Worm (Caenorhabditis elegans) whole organism, L2 larva: ENCODE measurements around the gene F11G11.4.

Source experiments
- C34F6.9 ChIP-seq: fragments of 150-350 bp; optimal IDR thresholded peaks from 2 replicates; lab custom pipeline; 2014; ENCODE audit warnings: missing biosample characterization, missing genetic modification characterization
- F13H6.1 ChIP-seq: sonication (generic microtip); optimal IDR thresholded peaks from 2 replicates; lab custom pipeline; 2016; ENCODE audit warnings: missing genetic modification characterization, missing compliant biosample characterization
- R02D3.7 ChIP-seq: fragments of 150-350 bp; optimal IDR thresholded peaks from 2 replicates; lab custom pipeline; 2014; ENCODE audit warnings: missing biosample characterization, missing genetic modification characterization
- Y55F3AM.14 ChIP-seq: fragments of 200-800 bp; sonication (Bioruptor generic); optimal IDR thresholded peaks from 2 replicates; lab custom pipeline; 2018; ENCODE audit warnings: mild to moderate bottlenecking, missing genetic modification characterization, missing compliant biosample characterization
- aly-2 ChIP-seq: fragments of 150-350 bp; optimal IDR thresholded peaks from 2 replicates; lab custom pipeline; 2014; ENCODE audit warnings: missing biosample characterization, missing genetic modification characterization
- blmp-1 ChIP-seq: sonication (generic microtip); optimal IDR thresholded peaks from 2 replicates; lab custom pipeline; 2017; ENCODE audit warnings: missing genetic modification characterization, mild to moderate bottlenecking, missing compliant biosample characterization, antibody characterized with exemption, moderate library complexity; ENCODE audit not compliant: insufficient read depth
- crh-2 ChIP-seq: sonication (generic microtip); optimal IDR thresholded peaks from 2 replicates; lab custom pipeline; 2017; ENCODE audit warnings: missing biosample characterization, missing genetic modification characterization
- elt-1 ChIP-seq: fragments of 150-350 bp; optimal IDR thresholded peaks from 2 replicates; lab custom pipeline; 2014; ENCODE audit warnings: missing biosample characterization, missing genetic modification characterization
- elt-3 ChIP-seq: sonication (generic microtip); optimal IDR thresholded peaks from 2 replicates; lab custom pipeline; 2017; ENCODE audit warnings: missing biosample characterization, missing genetic modification characterization
- fos-1 ChIP-seq: fragments of 150-350 bp; optimal IDR thresholded peaks from 2 replicates; lab custom pipeline; 2014; ENCODE audit warnings: missing biosample characterization, missing genetic modification characterization
- gmeb-1 ChIP-seq: fragments of 150-350 bp; optimal IDR thresholded peaks from 2 replicates; lab custom pipeline; 2014; ENCODE audit warnings: missing biosample characterization, missing genetic modification characterization
- lin-11 ChIP-seq: fragments of 150-350 bp; sonication (generic microtip); optimal IDR thresholded peaks from 2 replicates; lab custom pipeline; 2014; ENCODE audit warnings: missing biosample characterization, missing genetic modification characterization, inconsistent platforms, mixed read lengths
- mbf-1 ChIP-seq: sonication (generic microtip); optimal IDR thresholded peaks from 2 replicates; lab custom pipeline; 2017; ENCODE audit warnings: missing biosample characterization, missing genetic modification characterization
- mdl-1 ChIP-seq, 2 experiments: fragments of 150-350 bp in 1 of 2; sonication (generic microtip) in 1 of 2; optimal IDR thresholded peaks; 2 replicates each; lab custom pipeline; 2017; ENCODE audit warnings: missing biosample characterization in 2 of 2, missing genetic modification characterization in 2 of 2
- nhr-12 ChIP-seq: fragments of 150-350 bp; optimal IDR thresholded peaks from 2 replicates; lab custom pipeline; 2014; ENCODE audit warnings: missing biosample characterization, missing genetic modification characterization
- nhr-129 ChIP-seq: fragments of 150-350 bp; optimal IDR thresholded peaks from 2 replicates; lab custom pipeline; 2014; ENCODE audit warnings: missing biosample characterization, missing genetic modification characterization
- nhr-21 ChIP-seq: fragments of 150-350 bp; optimal IDR thresholded peaks from 2 replicates; lab custom pipeline; 2014; ENCODE audit warnings: missing biosample characterization, missing genetic modification characterization
- nhr-25 ChIP-seq: fragments of 150-350 bp; sonication (generic microtip); optimal IDR thresholded peaks from 3 replicates; lab custom pipeline; 2014; ENCODE audit warnings: missing biosample characterization, missing genetic modification characterization
- nhr-6 ChIP-seq: fragments of 150-350 bp; optimal IDR thresholded peaks from 2 replicates; lab custom pipeline; 2014; ENCODE audit warnings: missing biosample characterization, missing genetic modification characterization
- nhr-77 ChIP-seq: fragments of 150-350 bp; optimal IDR thresholded peaks from 2 replicates; lab custom pipeline; 2014; ENCODE audit warnings: missing biosample characterization, missing genetic modification characterization
- sem-4 ChIP-seq: fragments of 150-350 bp; optimal IDR thresholded peaks from 2 replicates; lab custom pipeline; 2014; ENCODE audit warnings: missing biosample characterization, missing genetic modification reagents, missing genetic modification characterization
- skn-1 ChIP-seq: sonication (generic microtip); optimal IDR thresholded peaks from 2 replicates; lab custom pipeline; 2017; ENCODE audit warnings: missing biosample characterization, missing genetic modification characterization
- sma-3 ChIP-seq: sonication (generic microtip); optimal IDR thresholded peaks from 2 replicates; lab custom pipeline; 2016; ENCODE audit warnings: missing genetic modification reagents, missing genetic modification characterization, missing compliant biosample characterization
- sma-9 ChIP-seq, 2 experiments: fragments of 150-350 bp in 1 of 2; sonication (generic microtip) in 1 of 2; optimal IDR thresholded peaks; 2 replicates each; lab custom pipeline; 2014 to 2016; ENCODE audit warnings: missing genetic modification characterization in 2 of 2, mild to moderate bottlenecking in 1 of 2, missing biosample characterization in 1 of 2, missing compliant biosample characterization in 1 of 2, missing genetic modification reagents in 1 of 2, moderate library complexity in 1 of 2
- unc-55 ChIP-seq: fragments of 150-350 bp; sonication (generic microtip); optimal IDR thresholded peaks from 3 replicates; lab custom pipeline; 2014; ENCODE audit warnings: missing biosample characterization, missing genetic modification reagents, missing genetic modification characterization
- unc-62 ChIP-seq: fragments of 150-350 bp; optimal IDR thresholded peaks from 2 replicates; lab custom pipeline; 2014; ENCODE audit warnings: missing biosample characterization, missing genetic modification reagents, missing genetic modification characterization
- zag-1 ChIP-seq: fragments of 150-350 bp; optimal IDR thresholded peaks from 2 replicates; lab custom pipeline; 2014; ENCODE audit warnings: missing biosample characterization, missing genetic modification characterization
- ztf-1 ChIP-seq: fragments of 200-800 bp; sonication (Bioruptor generic); conservative IDR thresholded peaks from 2 replicates; pipeline ENCODE4 v1.3.6; 2022; ENCODE audit warnings: missing genetic modification characterization, missing compliant biosample characterization

Gene F11G11.4

DNA sequence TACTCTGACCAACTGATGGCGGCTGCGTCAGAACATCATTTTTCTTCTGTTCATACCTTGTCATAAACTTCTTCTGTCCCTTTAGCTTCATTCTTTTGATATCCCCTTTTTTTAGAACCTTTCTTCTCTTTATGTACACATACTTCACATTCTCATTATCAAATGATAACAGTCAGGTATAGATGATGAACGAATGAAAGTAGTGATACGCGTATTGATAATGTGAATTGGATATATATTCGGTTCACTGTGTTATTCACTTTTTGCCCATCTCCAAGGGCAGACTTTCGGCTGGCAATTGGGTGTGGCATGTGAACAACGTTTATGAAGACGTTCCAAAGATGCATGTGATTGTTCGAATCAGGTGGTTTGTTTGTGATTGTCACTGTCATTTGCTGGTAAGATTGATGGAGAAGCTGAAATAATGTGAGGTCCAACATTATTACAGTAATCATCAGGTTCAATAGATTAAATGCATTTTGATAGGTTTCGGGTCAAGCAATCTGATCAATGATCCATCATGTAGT, 14.0 kb downstream of the F11G11.4 start, which contains the start of gene F11G11.15:
Gene F11G11.15 (plus strand): TSS at position 511 of the 527 bp plus-strand sequence.
- no peak for TF ChIP-seq F13H6.1 (tag; lab: Kevin White, UChicago)
- TF ChIP-seq nhr-21 (tag; lab: Kevin White, UChicago) = peak; percentile 32
- no peak for TF ChIP-seq elt-1 (tag; lab: Kevin White, UChicago)
- peak; percentile 40 for TF ChIP-seq nhr-25 (tag; lab: Kevin White, UChicago)
- peak; percentile 63 for TF ChIP-seq blmp-1 (tag; lab: Kevin White, UChicago)
- TF ChIP-seq unc-55 = no peak
- no peak for TF ChIP-seq mdl-1 (tag; optimal IDR thresholded peaks at IDR 0.05; lab: Kevin White, UChicago)
- no peak for TF ChIP-seq lin-11 (tag; lab: Kevin White, UChicago)
- no peak for TF ChIP-seq nhr-77 (tag; lab: Kevin White, UChicago)
- TF ChIP-seq, all 48 proteins: peak for 3

- TF ChIP-seq blmp-1 (tag; lab: Kevin White, UChicago) = peak; percentile 97
- TF ChIP-seq nhr-21 (tag; lab: Kevin White, UChicago) = peak; percentile 21
- no peak for TF ChIP-seq elt-1 (tag; lab: Kevin White, UChicago)
- TF ChIP-seq sem-4 = peak; percentile 33
- TF ChIP-seq sma-9 (GFP tag; optimal IDR thresholded peaks at IDR 0.05; lab: Kevin White, UChicago) = peak; percentile 15
- TF ChIP-seq sma-9 (tag; optimal IDR thresholded peaks at IDR 0.05; lab: Kevin White, UChicago) = no peak
- TF ChIP-seq crh-2 = no peak
- peak; percentile 15 for TF ChIP-seq nhr-25 (tag; lab: Kevin White, UChicago)
- TF ChIP-seq, all 48 proteins: peak for 5
Measured at ce11 chrII:4876091-4876490, 15.7 kb downstream of the F11G11.4 start, which contains the start of gene F11G11.13. F11G11.13 (minus strand) TSS chrII:4876179.

DNA sequence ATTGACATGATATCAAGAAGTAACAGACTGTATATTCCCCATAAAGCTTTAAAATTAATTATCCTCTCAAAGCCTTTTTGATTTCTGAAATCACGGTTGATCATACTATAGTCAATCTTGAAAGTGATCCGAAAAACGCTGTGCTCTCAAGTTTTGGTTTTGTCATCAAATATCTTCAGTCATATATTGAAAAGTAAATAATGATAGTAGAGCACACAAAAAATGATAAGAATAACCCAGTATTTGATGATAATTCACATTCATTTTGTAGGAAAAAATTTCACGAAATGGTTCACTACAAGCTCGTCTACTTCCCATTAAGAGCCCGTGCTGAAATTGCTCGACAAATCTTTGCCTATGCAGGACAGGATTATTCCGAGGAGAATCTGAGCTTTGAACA, 19.2 kb downstream of the F11G11.4 start, which contains the start of gene gst-6:
Gene gst-6 (plus strand): TSS at position 263 of the 400 bp plus-strand sequence.
- TF ChIP-seq fos-1 (tag; lab: Kevin White, UChicago) = peak; percentile 61
- peak; percentile 46 for TF ChIP-seq skn-1 (tag; lab: Kevin White, UChicago)
- no peak for TF ChIP-seq elt-1 (tag; lab: Kevin White, UChicago)
- TF ChIP-seq R02D3.7 (tag; lab: Kevin White, UChicago) = no peak
- TF ChIP-seq, all 48 proteins: peak for 2

- TF ChIP-seq F13H6.1 (tag; lab: Kevin White, UChicago) = peak; percentile 23
- TF ChIP-seq crh-2 = peak; percentile 21
- TF ChIP-seq gmeb-1 (tag; lab: Kevin White, UChicago) = peak; percentile 6
- TF ChIP-seq Y55F3AM.14 (GFP tag; lab: Kevin White, UChicago) = no peak
- TF ChIP-seq fos-1 (tag; lab: Kevin White, UChicago) = peak; percentile 64
- TF ChIP-seq blmp-1 (tag; lab: Kevin White, UChicago) = no peak
- no peak for TF ChIP-seq mbf-1 (tag; lab: Kevin White, UChicago)
- TF ChIP-seq nhr-6 (tag; lab: Kevin White, UChicago) = no peak
- TF ChIP-seq sma-9 (GFP tag; optimal IDR thresholded peaks at IDR 0.05; lab: Kevin White, UChicago) = peak; percentile 75
- TF ChIP-seq sma-9 (tag; optimal IDR thresholded peaks at IDR 0.05; lab: Kevin White, UChicago) = no peak
- no peak for TF ChIP-seq unc-62 (GFP tag; lab: Kevin White, UChicago)
- TF ChIP-seq skn-1 (tag; lab: Kevin White, UChicago) = peak; percentile 94
- peak; percentile 15 for TF ChIP-seq unc-55
- TF ChIP-seq ztf-1 = no peak
- no peak for TF ChIP-seq nhr-21 (tag; lab: Kevin White, UChicago)
- TF ChIP-seq R02D3.7 (tag; lab: Kevin White, UChicago) = no peak
- TF ChIP-seq sma-3 (GFP tag; lab: Kevin White, UChicago) = peak; percentile 61
- TF ChIP-seq C34F6.9 (tag; lab: Kevin White, UChicago) = peak; percentile 1
- TF ChIP-seq nhr-12 = no peak
- peak; percentile 62 for TF ChIP-seq nhr-25 (tag; lab: Kevin White, UChicago)
- TF ChIP-seq nhr-129 = peak; percentile 26
Measured at ce11 chrII:4881727-4882126, 21.3 kb downstream of the F11G11.4 start, which contains the start of gene gst-7. gst-7 (plus strand) TSS chrII:4882062.

DNA sequence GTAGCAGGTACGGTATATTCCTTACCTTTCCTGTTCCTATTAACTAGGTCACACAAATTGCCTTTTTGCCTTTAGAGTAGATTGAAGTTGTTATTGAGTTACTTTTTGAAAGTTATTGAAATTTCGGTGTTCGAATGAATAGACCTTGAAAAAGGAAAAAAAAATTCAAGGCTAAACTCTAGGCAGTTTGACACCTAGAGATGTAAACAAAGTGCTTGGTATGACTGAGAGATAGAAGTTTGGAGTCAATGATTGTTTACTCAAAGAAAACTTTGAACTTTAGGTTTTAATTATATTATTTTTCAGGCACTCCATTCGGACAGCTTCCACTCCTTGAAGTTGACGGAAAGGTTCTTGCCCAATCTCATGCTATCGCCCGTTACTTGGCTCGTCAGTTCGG, 22.1 kb downstream of the F11G11.4 start:
- TF ChIP-seq nhr-25 (tag; lab: Kevin White, UChicago) = peak; percentile 38
- TF ChIP-seq elt-3 = no peak
- peak; percentile 1 for TF ChIP-seq crh-2
- no peak for TF ChIP-seq nhr-129
- TF ChIP-seq, all 48 proteins: peak for 2

DNA sequence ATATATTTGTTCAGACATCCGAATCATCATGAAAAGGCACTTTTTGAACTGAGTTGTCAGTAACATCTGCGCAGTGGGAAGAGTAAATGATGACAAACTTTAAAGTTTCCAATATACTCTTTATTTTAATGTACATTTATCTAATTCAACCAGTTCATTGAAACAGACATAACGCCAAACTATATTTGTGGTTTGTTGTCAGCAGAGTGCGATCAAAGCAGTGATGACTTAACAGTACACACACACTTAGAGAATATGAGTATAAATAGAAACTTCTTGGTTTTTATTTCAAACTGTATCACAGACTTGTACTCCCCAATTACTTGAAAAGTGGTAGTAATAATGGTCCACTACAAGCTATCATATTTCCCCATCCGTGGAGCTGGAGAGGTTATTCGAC, 23.0 kb downstream of the F11G11.4 start, which contains the start of gene gst-8:
Gene gst-8 (plus strand): TSS at position 301 of the 400 bp plus-strand sequence.
- TF ChIP-seq aly-2 (no peak), C34F6.9 (tag; lab: Kevin White, UChicago) (no peak), zag-1 (no peak), skn-1 (tag; lab: Kevin White, UChicago) (peak; percentile 56), nhr-129 (no peak)
